Fruit fly (Drosophila melanogaster) whole organism, embryonic: ENCODE results near the gene Acp62F.

Source experiments
- Ada2b ChIP-seq: fragments of 200-800 bp; sonication (Bioruptor generic); IDR thresholded peaks from 2 replicates; pipeline ENCODE4 v1.3.6; 2022; ENCODE audit warnings: missing biosample characterization, missing genetic modification characterization
- CG10209 ChIP-seq: fragments of 200-800 bp; sonication (Bioruptor generic); optimal IDR thresholded peaks from 3 replicates; lab custom pipeline; 2017; ENCODE audit warnings: missing biosample characterization, mild to moderate bottlenecking, missing genetic modification characterization, missing genetic modification reagents
- CG10321 ChIP-seq: fragments of 200-800 bp; sonication (Bioruptor generic); IDR thresholded peaks from 2 replicates; pipeline ENCODE4 v1.3.6; 2022; ENCODE audit warnings: missing biosample characterization, missing genetic modification characterization
- CG11085 ChIP-seq: fragments of 200-800 bp; sonication (Bioruptor generic); IDR thresholded peaks from 2 replicates; pipeline ENCODE4 v1.3.6; 2022; ENCODE audit warnings: missing biosample characterization, missing genetic modification characterization
- CG11695 ChIP-seq: fragments of 200-800 bp; sonication (Bioruptor generic); IDR thresholded peaks from 3 replicates; pipeline ENCODE4 v1.3.6; 2022; ENCODE audit warnings: missing biosample characterization, missing genetic modification characterization
- CG11696 ChIP-seq: fragments of 200-800 bp; sonication (Bioruptor generic); IDR thresholded peaks from 2 replicates; pipeline ENCODE4 v1.3.6; 2022; ENCODE audit warnings: missing biosample characterization, missing genetic modification characterization
- CG12942 ChIP-seq: fragments of 200-800 bp; sonication (Bioruptor generic); optimal IDR thresholded peaks from 3 replicates; lab custom pipeline; 2016; ENCODE audit warnings: missing biosample characterization, missing genetic modification characterization
- CG13624 ChIP-seq: fragments of 200-800 bp; sonication (Bioruptor generic); optimal IDR thresholded peaks from 2 replicates; lab custom pipeline; 2016; ENCODE audit warnings: missing biosample characterization, missing genetic modification characterization
- CG18619 ChIP-seq: fragments of 200-800 bp; sonication (Bioruptor generic); optimal IDR thresholded peaks from 3 replicates; lab custom pipeline; 2017; ENCODE audit warnings: missing biosample characterization, mild to moderate bottlenecking, missing genetic modification characterization
- CG2712 ChIP-seq: fragments of 200-800 bp; optimal IDR thresholded peaks from 3 replicates; lab custom pipeline; 2019; ENCODE audit warnings: missing biosample characterization, mild to moderate bottlenecking, missing genetic modification characterization, moderate library complexity
- CG32532 ChIP-seq: fragments of 200-800 bp; sonication (Bioruptor generic); IDR thresholded peaks from 2 replicates; pipeline ENCODE4 v1.3.6; 2022; ENCODE audit warnings: missing biosample characterization, missing genetic modification characterization
- CG33557 ChIP-seq: fragments of 200-800 bp; sonication (Bioruptor generic); optimal IDR thresholded peaks from 2 replicates; lab custom pipeline; 2019; ENCODE audit warnings: missing biosample characterization, mild to moderate bottlenecking, missing genetic modification characterization, moderate library complexity
- CG34422 ChIP-seq: fragments of 200-800 bp; sonication (Bioruptor generic); IDR thresholded peaks from 3 replicates; pipeline ENCODE4 v1.3.6; 2022; ENCODE audit warnings: missing biosample characterization, missing genetic modification characterization
- CG4730 ChIP-seq: fragments of 200-800 bp; sonication (Bioruptor generic); IDR thresholded peaks from 2 replicates; pipeline ENCODE4 v1.3.6; 2022; ENCODE audit warnings: missing biosample characterization, missing genetic modification characterization
- CG6272 ChIP-seq: fragments of 200-800 bp; sonication (Bioruptor generic); IDR thresholded peaks from 2 replicates; pipeline ENCODE4 v1.3.6; 2022; ENCODE audit warnings: missing biosample characterization, missing genetic modification characterization
- CG7357 ChIP-seq: fragments of 200-800 bp; sonication (Bioruptor generic); IDR thresholded peaks from 3 replicates; pipeline ENCODE4 v1.3.6; 2022; ENCODE audit warnings: missing biosample characterization, missing genetic modification characterization
- Camta ChIP-seq: fragments of 200-800 bp; sonication (Bioruptor generic); optimal IDR thresholded peaks from 2 replicates; lab custom pipeline; 2016; ENCODE audit warnings: missing biosample characterization, missing genetic modification characterization
- Deaf1 ChIP-seq: fragments of 200-800 bp; optimal IDR thresholded peaks from 3 replicates; lab custom pipeline; 2019; ENCODE audit warnings: missing biosample characterization, mild to moderate bottlenecking, missing genetic modification characterization, moderate library complexity
- Dll ChIP-seq: fragments of 200-800 bp; sonication (Bioruptor generic); IDR thresholded peaks from 4 replicates; pipeline ENCODE4 v1.3.6; 2022; ENCODE audit warnings: missing biosample characterization, missing genetic modification characterization; ENCODE audit not compliant: partially characterized antibody
- E2f1 ChIP-seq: fragments of 200-800 bp; sonication (Bioruptor generic); IDR thresholded peaks from 2 replicates; pipeline ENCODE4 v1.3.6; 2022; ENCODE audit warnings: missing biosample characterization, missing genetic modification characterization
- GATAe ChIP-seq: fragments of 200-800 bp; sonication (Bioruptor generic); conservative IDR thresholded peaks from 2 replicates; pipeline ENCODE4 v1.3.6; 2022; ENCODE audit warnings: missing biosample characterization, missing genetic modification characterization
- Hr39 ChIP-seq: fragments of >200 bp; optimal IDR thresholded peaks from 2 replicates; lab custom pipeline; 2017
- MBD-R2 ChIP-seq: fragments of 200-800 bp; sonication (Bioruptor generic); IDR thresholded peaks from 2 replicates; pipeline ENCODE4 v1.3.6; 2022; ENCODE audit warnings: missing biosample characterization, missing genetic modification characterization
- Mrtf ChIP-seq: fragments of 200-800 bp; sonication (Bioruptor generic); IDR thresholded peaks from 3 replicates; pipeline ENCODE4 v1.3.6; 2022; ENCODE audit warnings: missing biosample characterization, missing genetic modification characterization
- Rx ChIP-seq: fragments of 200-800 bp; sonication (Bioruptor generic); IDR thresholded peaks from 2 replicates; pipeline ENCODE4 v1.3.6; 2022; ENCODE audit warnings: missing biosample characterization, missing genetic modification characterization
- Trl ChIP-seq, 3 experiments: fragments of >200 bp in 2 of 3; fragments of 200-800 bp in 1 of 3; sonication (Bioruptor generic) in 1 of 3; optimal IDR thresholded peaks; 2 replicates in 1 of 3; 3 replicates in 2 of 3; lab custom pipeline; 2016 to 2017; ENCODE audit warnings: missing biosample characterization in 1 of 3, missing genetic modification characterization in 1 of 3
- Vsx1 ChIP-seq: fragments of 200-800 bp; sonication (Bioruptor generic); optimal IDR thresholded peaks from 2 replicates; lab custom pipeline; 2017; ENCODE audit warnings: missing biosample characterization, mild to moderate bottlenecking, missing genetic modification characterization, missing genetic modification reagents
- abd-A ChIP-seq: fragments of 200-800 bp; sonication (Bioruptor generic); optimal IDR thresholded peaks from 3 replicates; lab custom pipeline; 2019; ENCODE audit warnings: missing biosample characterization, mild to moderate bottlenecking, missing genetic modification characterization, moderate library complexity
- al ChIP-seq: fragments of 200-800 bp; sonication (Bioruptor generic); IDR thresholded peaks from 2 replicates; pipeline ENCODE4 v1.3.6; 2022; ENCODE audit warnings: missing biosample characterization, missing genetic modification characterization
- ap ChIP-seq: fragments of 200-800 bp; sonication (Bioruptor generic); IDR thresholded peaks from 2 replicates; pipeline ENCODE4 v1.3.6; 2022; ENCODE audit warnings: missing biosample characterization, missing genetic modification characterization
- cato ChIP-seq: fragments of 200-800 bp; sonication (Bioruptor generic); optimal IDR thresholded peaks from 2 replicates; lab custom pipeline; 2016; ENCODE audit warnings: missing biosample characterization, missing genetic modification characterization, borderline replicate concordance
- chinmo ChIP-seq: fragments of 200-800 bp; sonication (Bioruptor generic); IDR thresholded peaks from 4 replicates; pipeline ENCODE4 v1.3.6; 2022; ENCODE audit warnings: missing biosample characterization, missing genetic modification characterization; ENCODE audit not compliant: partially characterized antibody
- crol ChIP-seq: fragments of 200-800 bp; sonication (Bioruptor generic); IDR thresholded peaks from 2 replicates; pipeline ENCODE4 v1.3.6; 2022; ENCODE audit warnings: missing biosample characterization, missing genetic modification characterization
- dati ChIP-seq: fragments of 200-800 bp; sonication (Bioruptor generic); IDR thresholded peaks from 2 replicates; pipeline ENCODE4 v1.3.6; 2022; ENCODE audit warnings: missing biosample characterization, missing genetic modification characterization
- dimm ChIP-seq: fragments of 200-800 bp; sonication (Bioruptor generic); IDR thresholded peaks from 2 replicates; pipeline ENCODE4 v1.3.6; 2022; ENCODE audit warnings: missing biosample characterization, missing genetic modification characterization
- ewg ChIP-seq: fragments of 200-800 bp; sonication (Bioruptor generic); optimal IDR thresholded peaks from 3 replicates; lab custom pipeline; 2017; ENCODE audit warnings: mild to moderate bottlenecking, missing biosample characterization, missing genetic modification reagents, missing genetic modification characterization
- fd96Cb ChIP-seq: fragments of 200-800 bp; sonication (Bioruptor generic); optimal IDR thresholded peaks from 2 replicates; lab custom pipeline; 2018; ENCODE audit warnings: missing biosample characterization, mild to moderate bottlenecking, missing genetic modification characterization, moderate library complexity
- gem ChIP-seq: fragments of 200-800 bp; sonication (Bioruptor generic); optimal IDR thresholded peaks from 2 replicates; lab custom pipeline; 2019; ENCODE audit warnings: missing biosample characterization, mild to moderate bottlenecking, missing genetic modification characterization, moderate library complexity
- jigr1 ChIP-seq: fragments of 200-800 bp; sonication (Bioruptor generic); IDR thresholded peaks from 3 replicates; pipeline ENCODE4 v1.3.6; 2022; ENCODE audit warnings: missing biosample characterization, missing genetic modification characterization
- kah ChIP-seq: fragments of 200-800 bp; sonication (Bioruptor generic); optimal IDR thresholded peaks from 2 replicates; lab custom pipeline; 2018; ENCODE audit warnings: missing biosample characterization, mild to moderate bottlenecking, missing genetic modification characterization
- lab ChIP-seq: fragments of 200-800 bp; sonication (Bioruptor generic); optimal IDR thresholded peaks from 3 replicates; lab custom pipeline; 2017; ENCODE audit warnings: missing biosample characterization, missing genetic modification characterization, mild to moderate bottlenecking, moderate library complexity, missing genetic modification reagents
- mam ChIP-seq: fragments of 200-800 bp; sonication (Bioruptor generic); optimal IDR thresholded peaks from 3 replicates; lab custom pipeline; 2016; ENCODE audit warnings: missing biosample characterization, missing genetic modification characterization
- peb ChIP-seq: fragments of 200-800 bp; sonication (Bioruptor generic); IDR thresholded peaks from 2 replicates; pipeline ENCODE4 v1.3.6; 2022; ENCODE audit warnings: missing biosample characterization, missing genetic modification characterization
- psq ChIP-seq: fragments of 200-800 bp; sonication (Bioruptor generic); optimal IDR thresholded peaks from 2 replicates; lab custom pipeline; 2017; ENCODE audit warnings: missing biosample characterization, missing genetic modification characterization
- ranshi ChIP-seq: fragments of 200-800 bp; sonication (Bioruptor generic); IDR thresholded peaks from 2 replicates; pipeline ENCODE4 v1.3.6; 2022; ENCODE audit warnings: missing biosample characterization, missing genetic modification characterization
- scrt ChIP-seq: fragments of 200-800 bp; sonication (Bioruptor generic); optimal IDR thresholded peaks from 2 replicates; lab custom pipeline; 2018; ENCODE audit warnings: missing biosample characterization, mild to moderate bottlenecking, missing genetic modification characterization, moderate library complexity
- seq ChIP-seq: fragments of 200-800 bp; sonication (Bioruptor generic); IDR thresholded peaks from 2 replicates; pipeline ENCODE4 v1.3.6; 2022; ENCODE audit warnings: missing biosample characterization, missing genetic modification characterization
- sob ChIP-seq: fragments of 200-800 bp; sonication (Bioruptor generic); IDR thresholded peaks from 2 replicates; pipeline ENCODE4 v1.3.6; 2022; ENCODE audit warnings: missing biosample characterization, missing genetic modification characterization
- stc ChIP-seq: fragments of 200-800 bp; sonication (Bioruptor generic); IDR thresholded peaks from 2 replicates; pipeline ENCODE4 v1.3.6; 2022; ENCODE audit warnings: missing biosample characterization, missing genetic modification characterization

Acp62F gene

dm6 chr3L:2712598-2713216 lies 26.8 kb upstream of the Acp62F start:
- TF ChIP-seq Trl (optimal IDR thresholded peaks at IDR 0.05; lab: Kevin White, UChicago) (peak; percentile 48 to 62), Trl (GFP tag; optimal IDR thresholded peaks at IDR 0.05; lab: Kevin White, UChicago) (no peak), kah (GFP tag; lab: Kevin White, UChicago) (no peak), crol (peak; percentile 57), scrt (GFP tag; lab: Kevin White, UChicago) (peak; percentile 100), abd-A (tag; lab: Kevin White, UChicago) (peak; percentile 55), chinmo (peak; percentile 64; the same call in 2 of the 4 replicates), Hr39 (lab: Kevin White, UChicago) (peak; percentile 64), CG33557 (GFP tag; lab: Kevin White, UChicago) (no peak), Deaf1 (peak; percentile 94)

- TF ChIP-seq mam (GFP tag; lab: Kevin White, UChicago) (no peak), stc (GFP tag; lab: Robert Waterston, UW) (peak; percentile 71), ewg (GFP tag; lab: Kevin White, UChicago) (no peak), CG2712 (no peak), lab (peak; percentile 47), sob (peak; percentile 56; the same call in 1 of the 2 replicates), CG32532 (GFP tag; lab: Robert Waterston, UW) (peak; percentile 81), ap (GFP tag; lab: Robert Waterston, UW) (peak; percentile 56), Camta (GFP tag; lab: Kevin White, UChicago) (no peak), Dll (GFP tag; lab: Robert Waterston, UW) (no peak), CG11695 (GFP tag; lab: Robert Waterston, UW) (peak; percentile 75), CG10209 (GFP tag; lab: Kevin White, UChicago) (peak; percentile 14), CG13624 (GFP tag; lab: Kevin White, UChicago) (no peak), CG11085 (GFP tag; lab: Robert Waterston, UW) (peak; percentile 26; the same call in 1 of the 2 replicates), dati (GFP tag; lab: Robert Waterston, UW) (no peak), CG11696 (GFP tag; lab: Robert Waterston, UW) (0 out of 2 replicates have a peak, but pooled peaks have one; percentile 37), peb (no peak), Vsx1 (GFP tag; lab: Kevin White, UChicago) (no peak), gem (peak; percentile 59), fd96Cb (tag; lab: Kevin White, UChicago) (no peak), dimm (peak; percentile 27; the same call in 1 of the 2 replicates), Mrtf (GFP tag; lab: Robert Waterston, UW) (peak; percentile 79), seq (GFP tag; lab: Robert Waterston, UW) (peak; percentile 65), psq (GFP tag; lab: Kevin White, UChicago) (no peak), cato (GFP tag; lab: Kevin White, UChicago) (no peak), Ada2b (GFP tag; lab: Robert Waterston, UW) (peak; percentile 64), CG4730 (GFP tag; lab: Robert Waterston, UW) (peak; percentile 37; the same call in 1 of the 2 replicates), GATAe (GFP tag; lab: Robert Waterston, UW) (no peak; the same call in 1 of the 2 replicates), jigr1 (GFP tag; lab: Robert Waterston, UW) (no peak), E2f1 (GFP tag; lab: Robert Waterston, UW) (peak; percentile 74), CG10321 (GFP tag; lab: Robert Waterston, UW) (peak; percentile 54; the same call in 1 of the 2 replicates), CG12942 (GFP tag; lab: Kevin White, UChicago) (no peak), CG7357 (peak; percentile 61; the same call in 1 of the 3 replicates), CG18619 (GFP tag; lab: Kevin White, UChicago) (peak; percentile 2), MBD-R2 (GFP tag; lab: Robert Waterston, UW) (peak; percentile 31; the same call in 1 of the 2 replicates), Rx (GFP tag; lab: Robert Waterston, UW) (peak; percentile 42; the same call in 1 of the 2 replicates), ranshi (peak; percentile 48; the same call in 1 of the 2 replicates), CG6272 (GFP tag; lab: Robert Waterston, UW) (peak; percentile 34; the same call in 1 of the 2 replicates), al (GFP tag; lab: Robert Waterston, UW) (peak; percentile 79), CG34422 (peak; percentile 55; the same call in 1 of the 3 replicates)
Measured at dm6 chr3L:2727023-2727422, 12.5 kb upstream of the Acp62F start.
